Fruit fly (Drosophila melanogaster) whole organism, embryonic: Measurements from ENCODE around the gene Prp5.

Experiments used
- CG10543 ChIP-seq: fragments of 200-800 bp; sonication (Bioruptor generic); optimal IDR thresholded peaks from 3 replicates; lab custom pipeline; 2017; ENCODE audit warnings: missing biosample characterization, mild to moderate bottlenecking, missing genetic modification characterization, moderate library complexity
- CG12104 ChIP-seq: fragments of 200-800 bp; sonication (Bioruptor generic); optimal IDR thresholded peaks from 3 replicates; lab custom pipeline; 2016; ENCODE audit warnings: missing biosample characterization, missing genetic modification characterization
- CG12769 ChIP-seq: fragments of 200-800 bp; sonication (Bioruptor generic); optimal IDR thresholded peaks from 2 replicates; lab custom pipeline; 2019; ENCODE audit warnings: missing biosample characterization, mild to moderate bottlenecking, missing genetic modification characterization, moderate library complexity
- CG13894 ChIP-seq: fragments of 200-800 bp; sonication (Bioruptor generic); optimal IDR thresholded peaks from 3 replicates; lab custom pipeline; 2018; ENCODE audit warnings: missing biosample characterization, mild to moderate bottlenecking, missing genetic modification characterization, moderate library complexity
- CG17385 ChIP-seq: fragments of 200-800 bp; sonication (Bioruptor generic); optimal IDR thresholded peaks from 3 replicates; lab custom pipeline; 2018; ENCODE audit warnings: missing biosample characterization, mild to moderate bottlenecking, missing genetic modification characterization
- CG18599 ChIP-seq: fragments of 200-800 bp; sonication (Bioruptor generic); optimal IDR thresholded peaks from 3 replicates; lab custom pipeline; 2017; ENCODE audit warnings: missing biosample characterization, missing genetic modification characterization, mild to moderate bottlenecking, moderate library complexity, missing genetic modification reagents
- CG2678 ChIP-seq: fragments of 200-800 bp; sonication (Bioruptor generic); optimal IDR thresholded peaks from 3 replicates; lab custom pipeline; 2019; ENCODE audit warnings: missing biosample characterization, mild to moderate bottlenecking, missing genetic modification characterization, moderate library complexity
- CG2875 ChIP-seq: fragments of 200-800 bp; sonication (Bioruptor generic); optimal IDR thresholded peaks from 2 replicates; lab custom pipeline; 2017; ENCODE audit warnings: missing biosample characterization, mild to moderate bottlenecking, missing genetic modification characterization, missing genetic modification reagents
- CG30403 ChIP-seq: fragments of 200-800 bp; sonication (Bioruptor generic); optimal IDR thresholded peaks from 3 replicates; lab custom pipeline; 2016; ENCODE audit warnings: missing biosample characterization, missing genetic modification characterization
- CG34376 ChIP-seq: fragments of 200-800 bp; sonication (Bioruptor generic); optimal IDR thresholded peaks from 2 replicates; lab custom pipeline; 2018; ENCODE audit warnings: missing biosample characterization, mild to moderate bottlenecking, missing genetic modification characterization
- CG6765 ChIP-seq: fragments of 200-800 bp; sonication (Bioruptor generic); optimal IDR thresholded peaks from 3 replicates; lab custom pipeline; 2017; ENCODE audit warnings: missing biosample characterization, mild to moderate bottlenecking, missing genetic modification characterization
- CG7372 ChIP-seq: fragments of 200-800 bp; sonication (Bioruptor generic); IDR thresholded peaks from 2 replicates; pipeline ENCODE4 v1.3.6; 2022; ENCODE audit warnings: missing biosample characterization, missing genetic modification characterization
- CG8290 ChIP-seq, 3 experiments: fragments of 200-800 bp; sonication (Bioruptor generic); optimal IDR thresholded peaks; 2 replicates each; lab custom pipeline; 2016 to 2019; ENCODE audit warnings: missing biosample characterization in 3 of 3, missing genetic modification characterization in 3 of 3, mild to moderate bottlenecking in 2 of 3, moderate library complexity in 1 of 3
- CG9817 ChIP-seq: fragments of 200-800 bp; sonication (Bioruptor generic); optimal IDR thresholded peaks from 2 replicates; lab custom pipeline; 2018; ENCODE audit warnings: missing biosample characterization, mild to moderate bottlenecking, missing genetic modification characterization, moderate library complexity
- CG9932 ChIP-seq: fragments of 200-800 bp; sonication (Bioruptor generic); IDR thresholded peaks from 2 replicates; pipeline ENCODE4 v1.3.6; 2022; ENCODE audit warnings: missing biosample characterization, missing genetic modification characterization
- CoRest ChIP-seq: fragments of 200-800 bp; sonication (Bioruptor generic); optimal IDR thresholded peaks from 3 replicates; lab custom pipeline; 2018; ENCODE audit warnings: missing biosample characterization, mild to moderate bottlenecking, missing genetic modification characterization, moderate library complexity
- D ChIP-seq, 2 experiments: fragments of 200-800 bp in 1 of 2; fragments of >200 bp in 1 of 2; sonication (Bioruptor generic) in 1 of 2; optimal IDR thresholded peaks; 2 replicates in 1 of 2; 3 replicates in 1 of 2; lab custom pipeline; 2017; ENCODE audit warnings: mild to moderate bottlenecking in 1 of 2, missing biosample characterization in 1 of 2, missing genetic modification characterization in 1 of 2, missing genetic modification reagents in 1 of 2
- Dbx ChIP-seq: fragments of 200-800 bp; sonication (Bioruptor generic); IDR thresholded peaks from 3 replicates; pipeline ENCODE4 v1.3.6; 2022; ENCODE audit warnings: missing biosample characterization, missing genetic modification characterization
- Dek ChIP-seq: fragments of 200-800 bp; sonication (Bioruptor generic); optimal IDR thresholded peaks from 3 replicates; lab custom pipeline; 2019; ENCODE audit warnings: missing biosample characterization, mild to moderate bottlenecking, missing genetic modification characterization, moderate library complexity
- Drgx ChIP-seq: fragments of 200-800 bp; sonication (Bioruptor generic); IDR thresholded peaks from 2 replicates; pipeline ENCODE4 v1.3.6; 2022; ENCODE audit warnings: missing biosample characterization, missing genetic modification characterization
- E2f1 ChIP-seq: fragments of 200-800 bp; sonication (Bioruptor generic); IDR thresholded peaks from 2 replicates; pipeline ENCODE4 v1.3.6; 2022; ENCODE audit warnings: missing biosample characterization, missing genetic modification characterization
- Ets65A ChIP-seq: fragments of 200-800 bp; sonication (Bioruptor generic); peaks from one replicate; lab custom pipeline; 2016; ENCODE audit warnings: missing biosample characterization, missing genetic modification characterization
- Gug ChIP-seq: fragments of 200-800 bp; sonication (Bioruptor generic); IDR thresholded peaks from 4 replicates; pipeline ENCODE4 v1.3.6; 2022; ENCODE audit warnings: missing biosample characterization, missing genetic modification characterization
- HLH54F ChIP-seq: fragments of 200-800 bp; sonication (Bioruptor generic); optimal IDR thresholded peaks from 3 replicates; lab custom pipeline; 2016; ENCODE audit warnings: missing biosample characterization, missing genetic modification characterization
- Hmr ChIP-seq: fragments of 200-800 bp; sonication (Bioruptor generic); optimal IDR thresholded peaks from 3 replicates; lab custom pipeline; 2017; ENCODE audit warnings: mild to moderate bottlenecking, missing biosample characterization, missing genetic modification reagents, missing genetic modification characterization
- Med ChIP-seq: fragments of 200-800 bp; sonication (Bioruptor generic); peaks from one replicate; lab custom pipeline; 2016; ENCODE audit warnings: missing biosample characterization, missing genetic modification characterization, mild to moderate bottlenecking, inconsistent platforms, moderate library complexity
- Pdp1 ChIP-seq, 2 experiments: fragments of 200-800 bp; sonication (Bioruptor generic); optimal IDR thresholded peaks; 3 replicates each; lab custom pipeline; 2016; ENCODE audit warnings: missing biosample characterization in 2 of 2, missing genetic modification characterization in 2 of 2, mild to moderate bottlenecking in 1 of 2, moderate library complexity in 1 of 2
- Sin3A ChIP-seq: fragments of >200 bp; optimal IDR thresholded peaks from 2 replicates; lab custom pipeline; 2018
- Sox102F ChIP-seq: fragments of 200-800 bp; sonication (Bioruptor generic); optimal IDR thresholded peaks from 2 replicates; lab custom pipeline; 2018; ENCODE audit warnings: missing biosample characterization, mild to moderate bottlenecking, missing genetic modification characterization, moderate library complexity
- Sry-β ChIP-seq: fragments of 200-800 bp; sonication (Bioruptor generic); optimal IDR thresholded peaks from 2 replicates; lab custom pipeline; 2018; ENCODE audit warnings: missing biosample characterization, mild to moderate bottlenecking, missing genetic modification characterization, moderate library complexity
- Trl ChIP-seq, 3 experiments: fragments of >200 bp in 2 of 3; fragments of 200-800 bp in 1 of 3; sonication (Bioruptor generic) in 1 of 3; optimal IDR thresholded peaks; 2 replicates in 1 of 3; 3 replicates in 2 of 3; lab custom pipeline; 2016 to 2017; ENCODE audit warnings: missing biosample characterization in 1 of 3, missing genetic modification characterization in 1 of 3
- abd-A ChIP-seq: fragments of 200-800 bp; sonication (Bioruptor generic); optimal IDR thresholded peaks from 3 replicates; lab custom pipeline; 2019; ENCODE audit warnings: missing biosample characterization, mild to moderate bottlenecking, missing genetic modification characterization, moderate library complexity
- chinmo ChIP-seq: fragments of 200-800 bp; sonication (Bioruptor generic); IDR thresholded peaks from 4 replicates; pipeline ENCODE4 v1.3.6; 2022; ENCODE audit warnings: missing biosample characterization, missing genetic modification characterization; ENCODE audit not compliant: partially characterized antibody
- crol ChIP-seq: fragments of 200-800 bp; sonication (Bioruptor generic); IDR thresholded peaks from 2 replicates; pipeline ENCODE4 v1.3.6; 2022; ENCODE audit warnings: missing biosample characterization, missing genetic modification characterization
- gce ChIP-seq: fragments of 200-800 bp; sonication (Bioruptor generic); IDR thresholded peaks from 3 replicates; pipeline ENCODE4 v1.3.6; 2022; ENCODE audit warnings: missing biosample characterization, missing genetic modification characterization
- grau ChIP-seq: fragments of 200-800 bp; optimal IDR thresholded peaks from 3 replicates; lab custom pipeline; 2019; ENCODE audit warnings: missing biosample characterization, mild to moderate bottlenecking, missing genetic modification characterization, moderate library complexity
- jing ChIP-seq: fragments of 200-800 bp; sonication (Bioruptor generic); optimal IDR thresholded peaks from 2 replicates; lab custom pipeline; 2018; ENCODE audit warnings: missing biosample characterization, mild to moderate bottlenecking, missing genetic modification characterization
- lab ChIP-seq: fragments of 200-800 bp; sonication (Bioruptor generic); optimal IDR thresholded peaks from 3 replicates; lab custom pipeline; 2017; ENCODE audit warnings: missing biosample characterization, missing genetic modification characterization, mild to moderate bottlenecking, moderate library complexity, missing genetic modification reagents
- lbe ChIP-seq: fragments of 200-800 bp; sonication (Bioruptor generic); optimal IDR thresholded peaks from 2 replicates; lab custom pipeline; 2016; ENCODE audit warnings: missing biosample characterization, mild to moderate bottlenecking, missing genetic modification characterization
- lmd ChIP-seq: fragments of 200-800 bp; sonication (Bioruptor generic); IDR thresholded peaks from 2 replicates; pipeline ENCODE4 v1.3.6; 2022; ENCODE audit warnings: missing biosample characterization, missing genetic modification characterization
- pho ChIP-seq: fragments of 200-800 bp; sonication (Bioruptor generic); optimal IDR thresholded peaks from 2 replicates; lab custom pipeline; 2016; ENCODE audit warnings: missing biosample characterization, missing genetic modification characterization
- scrt ChIP-seq: fragments of 200-800 bp; sonication (Bioruptor generic); optimal IDR thresholded peaks from 2 replicates; lab custom pipeline; 2018; ENCODE audit warnings: missing biosample characterization, mild to moderate bottlenecking, missing genetic modification characterization, moderate library complexity
- sd ChIP-seq: fragments of 200-800 bp; sonication (Bioruptor generic); optimal IDR thresholded peaks from 3 replicates; lab custom pipeline; 2018; ENCODE audit warnings: missing biosample characterization, mild to moderate bottlenecking, missing genetic modification characterization, moderate library complexity
- sug ChIP-seq: fragments of 200-800 bp; optimal IDR thresholded peaks from 2 replicates; lab custom pipeline; 2019; ENCODE audit warnings: missing biosample characterization, mild to moderate bottlenecking, missing genetic modification characterization, moderate library complexity

Gene Prp5

DNA sequence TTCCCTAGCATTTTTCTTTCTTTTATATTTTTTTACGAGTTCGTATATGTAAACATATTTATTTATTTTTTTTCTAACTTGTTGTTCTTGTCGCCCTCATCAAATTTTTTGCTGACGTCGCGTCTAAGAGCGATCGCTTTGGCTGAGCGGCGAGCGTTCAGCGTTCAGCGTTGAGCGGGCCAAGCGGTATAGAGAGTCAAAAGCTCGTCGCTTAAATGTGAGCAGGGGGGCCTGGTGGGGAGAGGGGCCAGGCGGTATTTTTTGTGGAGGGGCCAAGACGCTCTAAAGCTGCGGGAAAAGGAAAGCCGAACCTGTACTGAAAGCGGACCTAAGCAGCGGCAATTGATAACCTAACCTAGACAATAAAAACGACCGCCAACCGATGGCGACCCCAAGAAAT is 43.8 kb upstream of the Prp5 start (continued):
- TF ChIP-seq CG8290 (GFP tag; optimal IDR thresholded peaks at IDR 0.05; lab: Kevin White, UChicago) (no peak), CG8290 (tag; optimal IDR thresholded peaks at IDR 0.05; lab: Kevin White, UChicago) (peak in 1 of 2 experiments; percentile 15), E2f1 (no peak), D (optimal IDR thresholded peaks at IDR 0.05; lab: Kevin White, UChicago) (no peak), D (GFP tag; optimal IDR thresholded peaks at IDR 0.05; lab: Kevin White, UChicago) (no peak), Sin3A (no peak), CG6765 (GFP tag; lab: Kevin White, UChicago) (no peak), Dbx (GFP tag; lab: Robert Waterston, UW) (0 out of 3 replicates have a peak, but pooled peaks have one; percentile 31), HLH54F (no peak), Dek (tag; lab: Kevin White, UChicago) (no peak), Sry-β (no peak), crol (GFP tag; lab: Robert Waterston, UW) (peak; percentile 93)
- TF ChIP-seq, all 482 proteins: peak for 18

DNA sequence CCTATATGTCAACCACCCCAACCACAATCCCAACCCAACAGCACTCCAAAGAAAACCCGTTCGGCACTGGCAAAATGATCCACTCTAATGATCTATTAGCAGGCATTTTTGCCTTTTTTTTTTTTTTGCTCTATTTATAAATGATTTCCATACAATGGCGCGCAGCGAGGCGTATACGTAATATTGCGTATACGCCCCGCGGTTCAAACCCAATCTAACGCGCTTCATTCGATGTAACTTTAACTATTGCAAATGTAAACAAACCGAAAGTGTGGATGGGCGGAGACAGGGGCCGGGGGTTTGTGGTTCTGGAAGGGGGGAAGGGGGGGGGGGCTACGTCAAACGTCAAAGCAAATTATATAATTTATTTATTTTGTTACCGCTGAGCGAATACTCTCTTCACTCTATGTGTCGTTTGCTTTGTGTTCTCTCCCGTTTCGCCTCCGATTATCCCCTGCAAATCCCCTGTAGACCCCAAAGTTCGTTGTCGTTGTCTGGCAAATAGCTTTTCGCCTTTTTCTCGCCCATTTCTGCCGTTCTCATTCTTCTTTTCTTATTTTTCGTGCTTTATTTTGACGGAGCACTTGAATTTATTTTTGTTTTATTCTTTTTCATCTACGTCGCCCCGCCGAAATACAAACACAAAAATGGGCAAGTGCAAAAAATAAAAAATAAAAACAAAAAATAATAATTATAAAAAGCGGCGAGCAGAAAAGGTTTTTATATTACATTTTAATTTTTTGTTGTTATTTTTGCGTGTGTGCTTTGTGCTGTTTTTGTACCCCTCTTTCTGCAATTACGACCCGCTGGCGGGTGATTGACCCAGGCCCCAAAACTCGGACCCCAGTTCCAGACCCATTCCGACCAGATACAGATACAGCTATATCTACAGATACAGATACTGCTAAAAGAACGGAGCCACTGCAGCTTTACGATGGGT is 41.5 kb upstream of the Prp5 start:
- TF ChIP-seq sug (tag; lab: Kevin White, UChicago): peak; percentile 52
- TF ChIP-seq CG12769 (tag; lab: Kevin White, UChicago): peak; percentile 36
- TF ChIP-seq CG34376 (GFP tag; lab: Kevin White, UChicago): peak; percentile 21
- peak; percentile 46 for TF ChIP-seq CG10543 (GFP tag; lab: Kevin White, UChicago)
- TF ChIP-seq Pdp1 (GFP tag; optimal IDR thresholded peaks at IDR 0.05; lab: Kevin White, UChicago): peak in 1 of 2 experiments; percentile 13
- no peak for TF ChIP-seq jing (GFP tag; lab: Kevin White, UChicago)
- TF ChIP-seq abd-A (tag; lab: Kevin White, UChicago): peak; percentile 71
- TF ChIP-seq lbe (GFP tag; lab: Kevin White, UChicago): peak; percentile 25
- 0 out of 4 replicates have a peak, but pooled peaks have one; percentile 40 for TF ChIP-seq chinmo
- TF ChIP-seq Gug (GFP tag; lab: Robert Waterston, UW): no peak
- TF ChIP-seq CG12104: no peak
- peak in 1 of 2 experiments; percentile 21 for TF ChIP-seq Trl (optimal IDR thresholded peaks at IDR 0.05; lab: Kevin White, UChicago)
- TF ChIP-seq Trl (GFP tag; optimal IDR thresholded peaks at IDR 0.05; lab: Kevin White, UChicago): no peak
- peak; percentile 32 for TF ChIP-seq sd (tag; lab: Kevin White, UChicago)
- TF ChIP-seq crol (GFP tag; lab: Robert Waterston, UW): peak; percentile 92
- TF ChIP-seq CG7372 (GFP tag; lab: Robert Waterston, UW): peak; percentile 90
- TF ChIP-seq Drgx (GFP tag; lab: Robert Waterston, UW): no peak
- peak; percentile 80 for TF ChIP-seq CG13894 (tag; lab: Kevin White, UChicago)
- peak; percentile 24 for TF ChIP-seq Ets65A (GFP tag; lab: Kevin White, UChicago)
- 0 out of 3 replicates have a peak, but pooled peaks have one; percentile 42 for TF ChIP-seq gce (GFP tag; lab: Robert Waterston, UW)
- no peak for TF ChIP-seq CG30403 (GFP tag; lab: Kevin White, UChicago)
- TF ChIP-seq lab (GFP tag; lab: Kevin White, UChicago): peak; percentile 8

DNA sequence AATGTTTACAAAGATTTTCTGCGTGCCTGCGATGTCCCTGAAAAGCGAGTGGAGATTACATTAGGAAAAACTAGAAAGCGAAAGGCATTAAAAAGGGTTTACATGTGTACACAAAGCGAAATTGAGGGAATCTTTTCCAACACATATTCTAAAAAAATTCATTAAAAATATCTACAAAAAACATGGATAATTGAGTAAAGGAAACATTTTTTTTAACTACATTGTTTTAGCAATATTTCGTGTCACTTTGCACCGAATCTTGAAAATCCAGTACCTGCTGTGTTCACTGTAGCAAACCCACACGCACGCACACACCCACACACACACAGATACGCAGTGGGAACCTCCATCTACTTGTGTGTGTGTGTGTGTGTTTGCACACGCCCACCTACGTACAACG is 40.8 kb upstream of the Prp5 start:
- TF ChIP-seq CG18599 (GFP tag; lab: Kevin White, UChicago) (peak; percentile 79), CG9817 (tag; lab: Kevin White, UChicago) (no peak), CG2875 (GFP tag; lab: Kevin White, UChicago) (no peak), CG17385 (GFP tag; lab: Kevin White, UChicago) (peak; percentile 16), scrt (GFP tag; lab: Kevin White, UChicago) (peak; percentile 28), CG2678 (tag; lab: Kevin White, UChicago) (peak; percentile 54), Sox102F (GFP tag; lab: Kevin White, UChicago) (peak; percentile 38), CG34376 (GFP tag; lab: Kevin White, UChicago) (peak; percentile 33), Med (GFP tag; lab: Kevin White, UChicago) (peak; percentile 85), pho (GFP tag; lab: Kevin White, UChicago) (peak; percentile 37), Hmr (GFP tag; lab: Kevin White, UChicago) (peak; percentile 57), grau (tag; lab: Kevin White, UChicago) (peak; percentile 77), CoRest (peak; percentile 16), lmd (peak; percentile 48; the same call in 1 of the 2 replicates), gce (GFP tag; lab: Robert Waterston, UW) (peak; percentile 59; the same call in 2 of the 3 replicates), CG9932 (GFP tag; lab: Robert Waterston, UW) (peak; percentile 54)
